Fruit fly (Drosophila melanogaster): ENCODE data around the gene CG3402.

CG3402 gene

dm6 chr3L:603847-604550 is 48.7 kb downstream of the CG3402 start, which contains the start of gene CG13893 (continued):
- TF ChIP-seq bab2 (GFP tag; optimal IDR thresholded peaks at IDR 0.05), result peak; percentile 5
- no peak for TF ChIP-seq p53 (GFP tag; optimal IDR thresholded peaks at IDR 0.05)
- TF ChIP-seq fu2 (GFP tag; optimal IDR thresholded peaks at IDR 0.05), result no peak
- no peak for TF ChIP-seq CG9797 (GFP tag; optimal IDR thresholded peaks at IDR 0.05)
- peak; percentile 24; the same call in 1 of the 3 replicates for TF ChIP-seq dysf (GFP tag; IDR thresholded peaks at IDR 0.05)
- 0 out of 2 replicates have a peak, but pooled peaks have one; percentile 22 for TF ChIP-seq hbn (GFP tag; IDR thresholded peaks at IDR 0.05; ENCODE audit: partially characterized antibody)
- TF ChIP-seq CG17802 (tag; optimal IDR thresholded peaks at IDR 0.05), result no peak
- TF ChIP-seq lola (GFP tag; optimal IDR thresholded peaks at IDR 0.05), result no peak
- TF ChIP-seq CG33213 (GFP tag; optimal IDR thresholded peaks at IDR 0.05), result no peak
- TF ChIP-seq Ets97D (GFP tag; optimal IDR thresholded peaks at IDR 0.05), result peak; percentile 21
- peak; percentile 67; the same call in 2 of the 3 replicates for TF ChIP-seq Dbx (GFP tag; IDR thresholded peaks at IDR 0.05)
- no peak for TF ChIP-seq cato (GFP tag; optimal IDR thresholded peaks at IDR 0.05; ENCODE audit: borderline replicate concordance)
- TF ChIP-seq ewg (GFP tag; optimal IDR thresholded peaks at IDR 0.05), result no peak
- 0 out of 3 replicates have a peak, but pooled peaks have one; percentile 14 for TF ChIP-seq jigr1 (GFP tag; IDR thresholded peaks at IDR 0.05)
- TF ChIP-seq bbx (GFP tag; IDR thresholded peaks at IDR 0.05; ENCODE audit: partially characterized antibody), result peak; percentile 40; the same call in 1 of the 2 replicates
- TF ChIP-seq ab (GFP tag; optimal IDR thresholded peaks at IDR 0.05), result no peak
- TF ChIP-seq CG16813 (GFP tag; IDR thresholded peaks at IDR 0.05; ENCODE audit: partially characterized antibody), result no peak
- TF ChIP-seq salm (tag; optimal IDR thresholded peaks at IDR 0.05), result no peak
- TF ChIP-seq Neu2 (GFP tag; optimal IDR thresholded peaks at IDR 0.05; ENCODE audit: borderline replicate concordance), result no peak
- no peak for TF ChIP-seq CG2875 (GFP tag; optimal IDR thresholded peaks at IDR 0.05)
- TF ChIP-seq sr (GFP tag; IDR thresholded peaks at IDR 0.05), result peak; percentile 69; the same call in 2 of the 3 replicates
- no peak for TF ChIP-seq ash1 (GFP tag; optimal IDR thresholded peaks at IDR 0.05)
- peak; percentile 89 for TF ChIP-seq Deaf1 (tag; optimal IDR thresholded peaks at IDR 0.05)
- TF ChIP-seq CG6813 (GFP tag; optimal IDR thresholded peaks at IDR 0.05), result peak; percentile 51
- no peak for TF ChIP-seq Sin3A (optimal IDR thresholded peaks at IDR 0.05)
- TF ChIP-seq CG10959 (GFP tag; IDR thresholded peaks at IDR 0.05), result no peak
- no peak for TF ChIP-seq CG9215 (GFP tag; IDR thresholded peaks at IDR 0.05)
- no peak for TF ChIP-seq Lhr (GFP tag; optimal IDR thresholded peaks at IDR 0.05)
- peak; percentile 37 for TF ChIP-seq Nf-YC (tag; optimal IDR thresholded peaks at IDR 0.05)
- no peak for TF ChIP-seq bsh (GFP tag; optimal IDR thresholded peaks at IDR 0.05)
- TF ChIP-seq CG11093 (GFP tag; IDR thresholded peaks at IDR 0.05), result no peak
- peak; percentile 73 for TF ChIP-seq HmgZ (tag; optimal IDR thresholded peaks at IDR 0.05)
- no peak for TF ChIP-seq CG17328 (GFP tag; IDR thresholded peaks at IDR 0.05)
- TF ChIP-seq gsb-n (tag; optimal IDR thresholded peaks at IDR 0.05), result no peak
- no peak for TF ChIP-seq CG2129 (GFP tag; IDR thresholded peaks at IDR 0.05; ENCODE audit: partially characterized antibody)
- no peak for TF ChIP-seq CG2116 (GFP tag; optimal IDR thresholded peaks at IDR 0.05)
- peak; percentile 17 for TF ChIP-seq Hand (GFP tag; optimal IDR thresholded peaks at IDR 0.05)
- peak; percentile 91 for TF ChIP-seq CG3163 (GFP tag; optimal IDR thresholded peaks at IDR 0.05)
- no peak for TF ChIP-seq Camta (GFP tag; optimal IDR thresholded peaks at IDR 0.05)
- TF ChIP-seq h (optimal IDR thresholded peaks at IDR 0.05), result no peak
- no peak for TF ChIP-seq tup (GFP tag; optimal IDR thresholded peaks at IDR 0.05)
- no peak for TF ChIP-seq CG17361 (GFP tag; IDR thresholded peaks at IDR 0.05)
- TF ChIP-seq CG4424 (GFP tag; optimal IDR thresholded peaks at IDR 0.05), result no peak
- peak; percentile 10 for TF ChIP-seq CG12659 (GFP tag; optimal IDR thresholded peaks at IDR 0.05)
- no peak for TF ChIP-seq pnt (GFP tag; optimal IDR thresholded peaks at IDR 0.05)
- TF ChIP-seq cas (GFP tag; IDR thresholded peaks at IDR 0.05), result 0 out of 2 replicates have a peak, but pooled peaks have one; percentile 23
- no peak for TF ChIP-seq en (GFP tag; optimal IDR thresholded peaks at IDR 0.05)
- peak; percentile 54 for TF ChIP-seq CG12071 (GFP tag; optimal IDR thresholded peaks at IDR 0.05)
- TF ChIP-seq D19A (tag; optimal IDR thresholded peaks at IDR 0.05), result no peak

All from whole organism, embryonic.